Worm (Caenorhabditis elegans) whole organism, late embryonic: ENCODE results near the gene F23B12.7.

Experiments used
- ceh-18 ChIP-seq: sonication (generic microtip); optimal IDR thresholded peaks from 2 replicates; lab custom pipeline; 2016; ENCODE audit warnings: missing genetic modification characterization, missing compliant biosample characterization
- dve-1 ChIP-seq: sonication (generic microtip); optimal IDR thresholded peaks from 2 replicates; lab custom pipeline; 2017; ENCODE audit warnings: antibody characterized with exemption, mild to moderate bottlenecking, missing genetic modification characterization, missing compliant biosample characterization
- fkh-10 ChIP-seq: fragments of 150-350 bp; optimal IDR thresholded peaks from 2 replicates; lab custom pipeline; 2014; ENCODE audit warnings: missing biosample characterization, missing genetic modification reagents, missing genetic modification characterization
- fkh-6 ChIP-seq: sonication (generic microtip); optimal IDR thresholded peaks from 2 replicates; lab custom pipeline; 2016; ENCODE audit warnings: missing genetic modification characterization, missing compliant biosample characterization
- nfya-1 ChIP-seq: sonication (generic microtip); optimal IDR thresholded peaks from 2 replicates; lab custom pipeline; 2017; ENCODE audit warnings: missing genetic modification characterization, mild to moderate bottlenecking, missing compliant biosample characterization, antibody characterized with exemption, moderate library complexity
- pag-3 ChIP-seq: sonication (generic microtip); optimal IDR thresholded peaks from 2 replicates; lab custom pipeline; 2016; ENCODE audit warnings: missing compliant biosample characterization, missing genetic modification characterization, borderline replicate concordance
- pax-1 ChIP-seq: fragments of 150-350 bp; optimal IDR thresholded peaks from 2 replicates; lab custom pipeline; 2014; ENCODE audit warnings: missing biosample characterization, missing genetic modification characterization
- pha-4 ChIP-seq: fragments of 150-350 bp; optimal IDR thresholded peaks from 2 replicates; lab custom pipeline; 2018; ENCODE audit warnings: missing biosample characterization, missing genetic modification reagents, missing genetic modification characterization
- rnt-1 ChIP-seq: sonication (generic microtip); optimal IDR thresholded peaks from 2 replicates; lab custom pipeline; 2016; ENCODE audit warnings: missing genetic modification characterization, missing compliant biosample characterization
- sdc-2 ChIP-seq: sonication (generic microtip); optimal IDR thresholded peaks from 2 replicates; lab custom pipeline; 2016; ENCODE audit warnings: missing genotype, missing genetic modification characterization, missing compliant biosample characterization
- sox-4 ChIP-seq: sonication (generic microtip); optimal IDR thresholded peaks from 2 replicates; lab custom pipeline; 2017; ENCODE audit warnings: mild to moderate bottlenecking, missing genetic modification characterization, inconsistent platforms, missing compliant biosample characterization
- unc-55 ChIP-seq: sonication (generic microtip); optimal IDR thresholded peaks from 2 replicates; lab custom pipeline; 2017; ENCODE audit warnings: missing biosample characterization, missing genetic modification reagents, missing genetic modification characterization
- zip-5 ChIP-seq: sonication (generic microtip); optimal IDR thresholded peaks from 2 replicates; lab custom pipeline; 2016; ENCODE audit warnings: missing genetic modification characterization, missing compliant biosample characterization
- ztf-16 ChIP-seq: sonication (generic microtip); optimal IDR thresholded peaks from 2 replicates; lab custom pipeline; 2017; ENCODE audit warnings: missing genetic modification characterization, missing compliant biosample characterization

DNA sequence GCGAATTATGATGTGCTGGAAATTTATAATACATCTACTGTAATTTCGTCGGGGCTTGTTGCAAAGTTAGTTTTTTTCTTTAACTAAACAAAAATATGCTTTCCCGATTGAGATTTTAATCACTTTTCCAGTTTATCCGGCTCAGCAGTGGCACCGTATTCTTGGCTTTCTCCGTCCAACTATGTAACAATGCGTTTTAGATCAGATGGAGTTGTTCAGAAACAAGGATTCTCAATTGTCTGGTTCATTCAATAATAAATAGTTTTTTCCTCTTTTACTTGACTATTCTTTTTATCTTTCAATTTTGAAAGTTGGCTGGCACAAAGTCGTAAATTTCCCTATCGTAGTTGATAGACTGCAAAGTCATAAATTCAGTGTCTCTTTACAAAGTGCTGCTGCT lies 24.6 kb downstream of the F23B12.7 start, which contains the start of gene clec-56:
- no peak for TF ChIP-seq sox-4 (tag; lab: Kevin White, UChicago)
- no peak for TF ChIP-seq fkh-6 (tag; lab: Kevin White, UChicago)
- TF ChIP-seq sdc-2 (tag; lab: Kevin White, UChicago), result no peak
- no peak for TF ChIP-seq unc-55 (GFP tag; lab: Kevin White, UChicago)
- TF ChIP-seq ceh-18 (tag; lab: Kevin White, UChicago), result no peak
- no peak for TF ChIP-seq pag-3 (tag; lab: Kevin White, UChicago)
- no peak for TF ChIP-seq rnt-1
- no peak for TF ChIP-seq pax-1
- TF ChIP-seq nfya-1 (tag; lab: Kevin White, UChicago), result no peak
- no peak for TF ChIP-seq pha-4 (tag; lab: Kevin White, UChicago)
- TF ChIP-seq fkh-10 (GFP tag; lab: Kevin White, UChicago), result no peak
- no peak for TF ChIP-seq zip-5 (tag; lab: Kevin White, UChicago)
- no peak for TF ChIP-seq dve-1
- TF ChIP-seq ztf-16 (tag; lab: Kevin White, UChicago), result no peak
